Worm (Caenorhabditis elegans) whole organism, L1 larva: ENCODE results near the gene ocr-1.

Experiments used
- C04F5.9 ChIP-seq: sonication (generic microtip); optimal IDR thresholded peaks from 2 replicates; lab custom pipeline; 2016; ENCODE audit warnings: missing genetic modification characterization, missing compliant biosample characterization
- aha-1 ChIP-seq: fragments of 150-350 bp; optimal IDR thresholded peaks from 2 replicates; lab custom pipeline; 2014; ENCODE audit warnings: missing biosample characterization, missing genetic modification characterization
- alr-1 ChIP-seq: fragments of 200-800 bp; sonication (Bioruptor generic); optimal IDR thresholded peaks from 2 replicates; lab custom pipeline; 2018; ENCODE audit warnings: borderline replicate concordance, mild to moderate bottlenecking, missing genetic modification characterization, missing compliant biosample characterization
- aly-2 ChIP-seq: fragments of 150-350 bp; optimal IDR thresholded peaks from 2 replicates; lab custom pipeline; 2014; ENCODE audit warnings: missing biosample characterization, missing genetic modification characterization
- blmp-1 ChIP-seq: fragments of 150-350 bp; optimal IDR thresholded peaks from 2 replicates; lab custom pipeline; 2014; ENCODE audit warnings: missing biosample characterization, missing genetic modification characterization
- ceh-90 ChIP-seq: sonication (generic microtip); optimal IDR thresholded peaks from 2 replicates; lab custom pipeline; 2016; ENCODE audit warnings: missing genetic modification characterization, missing compliant biosample characterization
- efl-1 ChIP-seq, 4 experiments: fragments of 150-350 bp; optimal IDR thresholded peaks in 3 of 4; peaks in 1 of 4; 1 replicate in 1 of 4; 2 replicates in 3 of 4; lab custom pipeline; 2014; ENCODE audit warnings: missing biosample characterization in 2 of 4, missing genetic modification characterization in 2 of 4, missing genetic modification reagents in 2 of 4
- egl-13 ChIP-seq: sonication (generic microtip); optimal IDR thresholded peaks from 2 replicates; lab custom pipeline; 2016; ENCODE audit warnings: missing genotype, missing genetic modification reagents, missing genetic modification characterization, missing compliant biosample characterization
- egl-27 ChIP-seq, 2 experiments: fragments of 150-350 bp in 1 of 2; sonication (generic microtip); optimal IDR thresholded peaks; 3 replicates each; lab custom pipeline; 2017 to 2018; ENCODE audit warnings: missing biosample characterization in 2 of 2, missing genetic modification characterization in 2 of 2, missing genetic modification reagents in 2 of 2
- elt-2 ChIP-seq: sonication (generic microtip); optimal IDR thresholded peaks from 2 replicates; lab custom pipeline; 2016; ENCODE audit warnings: missing genetic modification characterization, mild to moderate bottlenecking, inconsistent platforms, missing compliant biosample characterization, missing genetic modification reagents
- elt-3 ChIP-seq, 6 experiments: fragments of 150-350 bp in 1 of 6; sonication (generic microtip); optimal IDR thresholded peaks; 2 replicates each; lab custom pipeline; 2017 to 2018; ENCODE audit warnings: missing biosample characterization in 6 of 6, missing genetic modification characterization in 6 of 6, inconsistent platforms in 1 of 6
- fkh-10 ChIP-seq: sonication (generic microtip); optimal IDR thresholded peaks from 2 replicates; lab custom pipeline; 2017; ENCODE audit warnings: missing biosample characterization, missing genetic modification reagents, missing genetic modification characterization
- fkh-4 ChIP-seq: sonication (generic microtip); optimal IDR thresholded peaks from 2 replicates; lab custom pipeline; 2016; ENCODE audit warnings: missing compliant biosample characterization, missing genetic modification characterization, borderline replicate concordance
- fos-1 ChIP-seq: fragments of 150-350 bp; optimal IDR thresholded peaks from 2 replicates; lab custom pipeline; 2014; ENCODE audit warnings: missing biosample characterization, missing genetic modification characterization
- hlh-17 ChIP-seq: fragments of 200-800 bp; sonication (Bioruptor generic); optimal IDR thresholded peaks from 2 replicates; lab custom pipeline; 2018; ENCODE audit warnings: missing genetic modification characterization, mild to moderate bottlenecking, missing compliant biosample characterization, moderate library complexity, borderline replicate concordance
- hlh-4 ChIP-seq: sonication (generic microtip); optimal IDR thresholded peaks from 2 replicates; lab custom pipeline; 2016; ENCODE audit warnings: mild to moderate bottlenecking, missing genetic modification characterization, missing compliant biosample characterization
- hpl-2 ChIP-seq: fragments of 150-350 bp; optimal IDR thresholded peaks from 2 replicates; lab custom pipeline; 2014; ENCODE audit warnings: missing biosample characterization, missing genetic modification reagents, missing genetic modification characterization
- lin-13 ChIP-seq: fragments of 150-350 bp; optimal IDR thresholded peaks from 2 replicates; lab custom pipeline; 2014; ENCODE audit warnings: missing biosample characterization, missing genetic modification reagents, missing genetic modification characterization
- lin-14 ChIP-seq: fragments of 200-800 bp; sonication (Bioruptor generic); optimal IDR thresholded peaks from 2 replicates; lab custom pipeline; 2018; ENCODE audit warnings: mild to moderate bottlenecking, missing genetic modification characterization, moderate library complexity, missing compliant biosample characterization
- lin-15B ChIP-seq: fragments of 150-350 bp; sonication (generic microtip); optimal IDR thresholded peaks from 3 replicates; lab custom pipeline; 2014; ENCODE audit warnings: missing biosample characterization, missing genetic modification characterization
- lsy-2 ChIP-seq, 2 experiments: fragments of 150-350 bp; optimal IDR thresholded peaks; 2 replicates each; lab custom pipeline; 2014; ENCODE audit warnings: missing biosample characterization in 2 of 2, missing genetic modification characterization in 2 of 2
- mdl-1 ChIP-seq, 2 experiments: fragments of 150-350 bp; optimal IDR thresholded peaks; 2 replicates each; lab custom pipeline; 2014 to 2017; ENCODE audit warnings: missing biosample characterization in 2 of 2, missing genetic modification characterization in 2 of 2, inconsistent platforms in 1 of 2
- nhr-11 ChIP-seq: fragments of 150-350 bp; optimal IDR thresholded peaks from 2 replicates; lab custom pipeline; 2014; ENCODE audit warnings: missing biosample characterization, missing genetic modification characterization
- nhr-12 ChIP-seq: sonication (generic microtip); optimal IDR thresholded peaks from 2 replicates; lab custom pipeline; 2017; ENCODE audit warnings: missing biosample characterization, missing genetic modification characterization
- nhr-19 ChIP-seq: fragments of 200-800 bp; sonication (Bioruptor generic); conservative IDR thresholded peaks from 2 replicates; pipeline ENCODE4 v1.3.6; 2022; ENCODE audit warnings: missing genetic modification characterization, missing compliant biosample characterization
- nhr-20 ChIP-seq: sonication (generic microtip); optimal IDR thresholded peaks from 2 replicates; lab custom pipeline; 2016; ENCODE audit warnings: mild to moderate bottlenecking, missing genetic modification characterization, missing compliant biosample characterization
- nhr-71 ChIP-seq: sonication (generic microtip); optimal IDR thresholded peaks from 2 replicates; lab custom pipeline; 2016; ENCODE audit warnings: mild to moderate bottlenecking, missing genetic modification characterization, moderate library complexity, missing compliant biosample characterization
- nhr-76 ChIP-seq: sonication (generic microtip); optimal IDR thresholded peaks from 2 replicates; lab custom pipeline; 2017; ENCODE audit warnings: missing biosample characterization, missing genetic modification characterization
- nhr-77 ChIP-seq: fragments of 150-350 bp; optimal IDR thresholded peaks from 2 replicates; lab custom pipeline; 2014; ENCODE audit warnings: missing biosample characterization, missing genetic modification characterization
- nhr-90 ChIP-seq: sonication (generic microtip); optimal IDR thresholded peaks from 2 replicates; lab custom pipeline; 2016; ENCODE audit warnings: mild to moderate bottlenecking, missing genetic modification characterization, missing compliant biosample characterization; ENCODE audit not compliant: poor library complexity
- pqm-1 ChIP-seq: sonication (generic microtip); optimal IDR thresholded peaks from 3 replicates; lab custom pipeline; 2017; ENCODE audit warnings: missing biosample characterization, missing genetic modification characterization
- rnt-1 ChIP-seq: sonication (generic microtip); optimal IDR thresholded peaks from 2 replicates; lab custom pipeline; 2016; ENCODE audit warnings: mild to moderate bottlenecking, missing genetic modification characterization, moderate library complexity, missing compliant biosample characterization
- skn-1 ChIP-seq: fragments of 150-350 bp; optimal IDR thresholded peaks from 2 replicates; lab custom pipeline; 2014; ENCODE audit warnings: missing biosample characterization, missing genetic modification characterization
- snu-23 ChIP-seq: sonication (generic microtip); optimal IDR thresholded peaks from 2 replicates; lab custom pipeline; 2016; ENCODE audit warnings: missing genetic modification characterization, missing compliant biosample characterization
- sox-4 ChIP-seq: sonication (generic microtip); optimal IDR thresholded peaks from 2 replicates; lab custom pipeline; 2016; ENCODE audit warnings: missing genetic modification characterization, missing compliant biosample characterization
- sup-37 ChIP-seq: fragments of 200-800 bp; sonication (Bioruptor generic); optimal IDR thresholded peaks from 2 replicates; lab custom pipeline; 2018; ENCODE audit warnings: mild to moderate bottlenecking, missing genetic modification characterization, missing compliant biosample characterization
- swsn-7 ChIP-seq: sonication (generic microtip); optimal IDR thresholded peaks from 2 replicates; lab custom pipeline; 2016; ENCODE audit warnings: missing genetic modification characterization, missing compliant biosample characterization
- tbx-2 ChIP-seq: sonication (generic microtip); optimal IDR thresholded peaks from 2 replicates; lab custom pipeline; 2016; ENCODE audit warnings: missing genetic modification characterization, missing compliant biosample characterization
- unc-130 ChIP-seq: fragments of 150-350 bp; optimal IDR thresholded peaks from 2 replicates; lab custom pipeline; 2017; ENCODE audit warnings: missing biosample characterization, missing genetic modification characterization, inconsistent platforms
- unc-30 ChIP-seq: sonication (generic microtip); optimal IDR thresholded peaks from 2 replicates; lab custom pipeline; 2017; ENCODE audit warnings: missing biosample characterization, missing genetic modification characterization
- unc-86 ChIP-seq: sonication (generic microtip); optimal IDR thresholded peaks from 2 replicates; lab custom pipeline; 2016; ENCODE audit warnings: missing genetic modification characterization, missing compliant biosample characterization
- unc-98 ChIP-seq: fragments of 200-800 bp; sonication (Bioruptor generic); IDR thresholded peaks from 2 replicates; pipeline ENCODE4 v1.3.6; 2022; ENCODE audit warnings: missing genetic modification characterization, missing compliant biosample characterization
- xbp-1 ChIP-seq: sonication (generic microtip); optimal IDR thresholded peaks from 2 replicates; lab custom pipeline; 2016; ENCODE audit warnings: missing genetic modification characterization, missing compliant biosample characterization
- zag-1 ChIP-seq: fragments of 150-350 bp; optimal IDR thresholded peaks from 2 replicates; lab custom pipeline; 2014; ENCODE audit warnings: missing biosample characterization, missing genetic modification characterization
- zip-4 ChIP-seq: fragments of 200-800 bp; sonication (Bioruptor generic); optimal IDR thresholded peaks from 2 replicates; lab custom pipeline; 2018; ENCODE audit warnings: mild to moderate bottlenecking, missing genetic modification characterization, moderate library complexity, missing compliant biosample characterization
- ztf-4 ChIP-seq: fragments of 150-350 bp; optimal IDR thresholded peaks from 2 replicates; lab custom pipeline; 2014; ENCODE audit warnings: missing biosample characterization, missing genetic modification characterization

ocr-1 gene

ce11 chrV:10813425-10814156 is 49.4 kb downstream of the ocr-1 start, which contains the start of the genes C29A12.1 and lig-1 (continued):
- TF ChIP-seq skn-1 (peak; percentile 30), unc-30 (tag; lab: Kevin White, UChicago) (no peak), ceh-90 (tag; lab: Kevin White, UChicago) (no peak), unc-98 (GFP tag; lab: Robert Waterston, UW) (no peak), swsn-7 (tag; lab: Kevin White, UChicago) (no peak), tbx-2 (tag; lab: Kevin White, UChicago) (no peak), alr-1 (no peak), sup-37 (GFP tag; lab: Kevin White, UChicago) (no peak), hlh-17 (GFP tag; lab: Kevin White, UChicago) (no peak), aly-2 (tag; lab: Kevin White, UChicago) (no peak), zip-4 (GFP tag; lab: Kevin White, UChicago) (no peak), lsy-2 (tag; optimal IDR thresholded peaks at IDR 0.05; lab: Kevin White, UChicago) (peak in 1 of 2 experiments; percentile 53), pqm-1 (no peak), fkh-10 (GFP tag; lab: Kevin White, UChicago) (no peak), snu-23 (peak; percentile 17), hpl-2 (GFP tag; lab: Kevin White, UChicago) (no peak), hlh-4 (no peak), unc-86 (tag; lab: Kevin White, UChicago) (no peak), efl-1 (optimal IDR thresholded peaks at IDR 0.05; lab: Kevin White, UChicago) (peak; percentile 26 to 73), efl-1 (GFP tag; optimal IDR thresholded peaks at IDR 0.05 in 1 of 2; lab: Kevin White, UChicago) (peak; percentile 79 to 97), nhr-77 (no peak), mdl-1 (tag; optimal IDR thresholded peaks at IDR 0.05; lab: Kevin White, UChicago) (peak in 1 of 2 experiments; percentile 46), nhr-20 (tag; lab: Kevin White, UChicago) (peak; percentile 3), elt-2 (tag; lab: Kevin White, UChicago) (no peak), C04F5.9 (tag; lab: Kevin White, UChicago) (no peak), lin-15B (tag; lab: Kevin White, UChicago) (peak; percentile 42), nhr-11 (tag; lab: Kevin White, UChicago) (no peak), xbp-1 (tag; lab: Kevin White, UChicago) (peak; percentile 16), nhr-19 (GFP tag; lab: Robert Waterston, UW) (no peak), elt-3 (tag; optimal IDR thresholded peaks at IDR 0.05; lab: Kevin White, UChicago) (peak in 1 of 6 experiments; percentile 22), ztf-4 (tag; lab: Kevin White, UChicago) (no peak), rnt-1 (tag; lab: Kevin White, UChicago) (no peak), aha-1 (tag; lab: Kevin White, UChicago) (no peak), blmp-1 (tag; lab: Kevin White, UChicago) (peak; percentile 57), sox-4 (tag; lab: Kevin White, UChicago) (no peak), nhr-71 (tag; lab: Kevin White, UChicago) (peak; percentile 22), unc-130 (tag; lab: Kevin White, UChicago) (peak; percentile 19), lin-13 (GFP tag; lab: Kevin White, UChicago) (no peak), egl-27 (tag; optimal IDR thresholded peaks at IDR 0.05; lab: Kevin White, UChicago) (no peak), fkh-4 (tag; lab: Kevin White, UChicago) (no peak), egl-13 (no peak)
- TF ChIP-seq, all 84 proteins: peak for 16

ce11 chrV:10814333-10814732 is 50.2 kb downstream of the ocr-1 start:
- TF ChIP-seq egl-13, result no peak
- TF ChIP-seq zag-1 (tag; lab: Kevin White, UChicago), result no peak
- no peak for TF ChIP-seq nhr-76
- TF ChIP-seq fos-1, result no peak
- TF ChIP-seq lin-13 (GFP tag; lab: Kevin White, UChicago), result no peak
- no peak for TF ChIP-seq nhr-90
- no peak for TF ChIP-seq lin-14 (GFP tag; lab: Kevin White, UChicago)
- no peak for TF ChIP-seq blmp-1 (tag; lab: Kevin White, UChicago)
- TF ChIP-seq nhr-12, result no peak
- no peak for TF ChIP-seq skn-1
